Worm (Caenorhabditis elegans): ENCODE measurements around the gene nca-2.

The nca-2 gene

ce11 chrIII:5024393-5024964, 59.1 kb downstream of the nca-2 start, which contains the start of gene pcf-11 (continued):
- TF ChIP-seq gmeb-1 (tag; optimal IDR thresholded peaks at IDR 0.05) (peak; percentile 50), nhr-6 (tag; optimal IDR thresholded peaks at IDR 0.05) (no peak), sma-9 (GFP tag; optimal IDR thresholded peaks at IDR 0.05) (peak; percentile 20), sma-9 (tag; optimal IDR thresholded peaks at IDR 0.05) (no peak), peb-1 (tag; optimal IDR thresholded peaks at IDR 0.05) (no peak), nhr-23 (tag; optimal IDR thresholded peaks at IDR 0.05) (no peak), lsy-2 (tag; optimal IDR thresholded peaks at IDR 0.05) (peak; percentile 43 to 63)

- no peak for TF ChIP-seq mab-5 (tag; optimal IDR thresholded peaks at IDR 0.05)
- TF ChIP-seq nhr-23 (tag; optimal IDR thresholded peaks at IDR 0.05), result no peak
- no peak for TF ChIP-seq ceh-82 (tag; optimal IDR thresholded peaks at IDR 0.05)
- TF ChIP-seq mbf-1 (tag; optimal IDR thresholded peaks at IDR 0.05), result no peak
- TF ChIP-seq lin-13 (GFP tag; optimal IDR thresholded peaks at IDR 0.05), result peak; percentile 19
- TF ChIP-seq aly-2 (tag; optimal IDR thresholded peaks at IDR 0.05), result no peak
- peak in 1 of 2 experiments; percentile 60 for TF ChIP-seq lsy-2 (tag; optimal IDR thresholded peaks at IDR 0.05)
- TF ChIP-seq R02D3.7 (tag; optimal IDR thresholded peaks at IDR 0.05), result no peak
- peak; percentile 83 for TF ChIP-seq ama-1 (optimal IDR thresholded peaks at IDR 0.05)
- TF ChIP-seq crh-2 (tag; optimal IDR thresholded peaks at IDR 0.05), result peak; percentile 26
- peak; percentile 7 for TF ChIP-seq Y55F3AM.14 (GFP tag; optimal IDR thresholded peaks at IDR 0.05)
- TF ChIP-seq F13H6.1 (tag; optimal IDR thresholded peaks at IDR 0.05), result peak; percentile 7
- TF ChIP-seq gmeb-1 (tag; optimal IDR thresholded peaks at IDR 0.05), result peak; percentile 28
- peak; percentile 47 for TF ChIP-seq sem-4 (tag; optimal IDR thresholded peaks at IDR 0.05)
- peak; percentile 93 for TF ChIP-seq ztf-1 (GFP tag; conservative IDR thresholded peaks at IDR 0.05)
- TF ChIP-seq nhr-21 (tag; optimal IDR thresholded peaks at IDR 0.05), result peak; percentile 2
- TF ChIP-seq C34F6.9 (tag; optimal IDR thresholded peaks at IDR 0.05), result peak; percentile 25
- TF ChIP-seq ztf-4 (tag; optimal IDR thresholded peaks at IDR 0.05), result peak; percentile 79
- no peak for TF ChIP-seq mdl-1 (tag; optimal IDR thresholded peaks at IDR 0.05)
- no peak for TF ChIP-seq unc-39 (tag; optimal IDR thresholded peaks at IDR 0.05)
- no peak for TF ChIP-seq elt-3 (tag; optimal IDR thresholded peaks at IDR 0.05)
- peak; percentile 44 for TF ChIP-seq sma-3 (GFP tag; optimal IDR thresholded peaks at IDR 0.05)
These were observed 59.8 kb downstream of the nca-2 start for ce11 chrIII:5025136-5025629.

- TF ChIP-seq C34F6.9 (tag; optimal IDR thresholded peaks at IDR 0.05), result no peak
- no peak for TF ChIP-seq fos-1 (tag; optimal IDR thresholded peaks at IDR 0.05)
- no peak for TF ChIP-seq nhr-237 (tag; optimal IDR thresholded peaks at IDR 0.05)
- no peak for TF ChIP-seq alr-1 (tag; optimal IDR thresholded peaks at IDR 0.05)
- TF ChIP-seq elt-3 (tag; optimal IDR thresholded peaks at IDR 0.05), result no peak
- no peak for TF ChIP-seq dmd-4 (tag; optimal IDR thresholded peaks at IDR 0.05)
- no peak for TF ChIP-seq mab-5 (tag; optimal IDR thresholded peaks at IDR 0.05)
- TF ChIP-seq ZK546.5 (tag; optimal IDR thresholded peaks at IDR 0.05), result no peak
These were observed 61.0 kb downstream of the nca-2 start for ce11 chrIII:5026366-5026765.

- no peak for TF ChIP-seq F13H6.1 (tag; optimal IDR thresholded peaks at IDR 0.05)
- TF ChIP-seq nhr-25 (tag; optimal IDR thresholded peaks at IDR 0.05), result peak; percentile 14
- no peak for TF ChIP-seq blmp-1 (tag; optimal IDR thresholded peaks at IDR 0.05; ENCODE audit: insufficient read depth)
These were observed 61.8 kb downstream of the nca-2 start for ce11 chrIII:5027219-5027618.

Measured in whole organism, L2 larva.